Fruit fly (Drosophila melanogaster) whole organism, embryonic: ENCODE data around the gene CG9733.

Experiments
- CG11504 ChIP-seq: fragments of 200-800 bp; sonication (Bioruptor generic); optimal IDR thresholded peaks from 3 replicates; lab custom pipeline; 2019; ENCODE audit warnings: missing biosample characterization, mild to moderate bottlenecking, missing genetic modification characterization, moderate library complexity
- CG12769 ChIP-seq: fragments of 200-800 bp; sonication (Bioruptor generic); optimal IDR thresholded peaks from 2 replicates; lab custom pipeline; 2019; ENCODE audit warnings: missing biosample characterization, mild to moderate bottlenecking, missing genetic modification characterization, moderate library complexity
- CG13287 ChIP-seq: fragments of 200-800 bp; sonication (Bioruptor generic); IDR thresholded peaks from 2 replicates; pipeline ENCODE4 v1.3.6; 2022; ENCODE audit warnings: missing biosample characterization, missing genetic modification characterization; ENCODE audit not compliant: partially characterized antibody
- CG15601 ChIP-seq: fragments of 200-800 bp; sonication (Bioruptor generic); optimal IDR thresholded peaks from 3 replicates; lab custom pipeline; 2019; ENCODE audit warnings: missing biosample characterization, mild to moderate bottlenecking, missing genetic modification characterization, moderate library complexity
- CG18599 ChIP-seq: fragments of 200-800 bp; sonication (Bioruptor generic); optimal IDR thresholded peaks from 3 replicates; lab custom pipeline; 2017; ENCODE audit warnings: missing biosample characterization, missing genetic modification characterization, mild to moderate bottlenecking, moderate library complexity, missing genetic modification reagents
- CG2129 ChIP-seq: fragments of 200-800 bp; sonication (Bioruptor generic); IDR thresholded peaks from 2 replicates; pipeline ENCODE4 v1.3.6; 2022; ENCODE audit warnings: missing biosample characterization, missing genetic modification characterization; ENCODE audit not compliant: partially characterized antibody
- CG2678 ChIP-seq: fragments of 200-800 bp; sonication (Bioruptor generic); optimal IDR thresholded peaks from 3 replicates; lab custom pipeline; 2019; ENCODE audit warnings: missing biosample characterization, mild to moderate bottlenecking, missing genetic modification characterization, moderate library complexity
- CG2875 ChIP-seq: fragments of 200-800 bp; sonication (Bioruptor generic); optimal IDR thresholded peaks from 2 replicates; lab custom pipeline; 2017; ENCODE audit warnings: missing biosample characterization, mild to moderate bottlenecking, missing genetic modification characterization, missing genetic modification reagents
- CG30431 ChIP-seq: fragments of 200-800 bp; sonication (Bioruptor generic); optimal IDR thresholded peaks from 2 replicates; lab custom pipeline; 2017; ENCODE audit warnings: missing biosample characterization, missing genetic modification characterization
- CG34376 ChIP-seq: fragments of 200-800 bp; sonication (Bioruptor generic); optimal IDR thresholded peaks from 2 replicates; lab custom pipeline; 2018; ENCODE audit warnings: missing biosample characterization, mild to moderate bottlenecking, missing genetic modification characterization
- CG34422 ChIP-seq: fragments of 200-800 bp; sonication (Bioruptor generic); IDR thresholded peaks from 3 replicates; pipeline ENCODE4 v1.3.6; 2022; ENCODE audit warnings: missing biosample characterization, missing genetic modification characterization
- CG3847 ChIP-seq: fragments of 200-800 bp; sonication (Bioruptor generic); IDR thresholded peaks from 2 replicates; pipeline ENCODE4 v1.3.6; 2022; ENCODE audit warnings: missing biosample characterization, missing genetic modification characterization
- CG3995 ChIP-seq: fragments of 200-800 bp; sonication (Bioruptor generic); optimal IDR thresholded peaks from 3 replicates; lab custom pipeline; 2016; ENCODE audit warnings: missing biosample characterization, missing genetic modification characterization
- CG4404 ChIP-seq: fragments of 200-800 bp; sonication (Bioruptor generic); IDR thresholded peaks from 2 replicates; pipeline ENCODE4 v1.3.6; 2022; ENCODE audit warnings: missing biosample characterization, missing genetic modification characterization
- CG6854 ChIP-seq: fragments of 200-800 bp; sonication (Bioruptor generic); optimal IDR thresholded peaks from 3 replicates; lab custom pipeline; 2017; ENCODE audit warnings: missing biosample characterization, mild to moderate bottlenecking, missing genetic modification characterization
- CG7928 ChIP-seq: fragments of 200-800 bp; sonication (Bioruptor generic); optimal IDR thresholded peaks from 2 replicates; lab custom pipeline; 2017; ENCODE audit warnings: missing biosample characterization, mild to moderate bottlenecking, missing genetic modification characterization
- CG8089 ChIP-seq: fragments of 200-800 bp; sonication (Bioruptor generic); optimal IDR thresholded peaks from 3 replicates; lab custom pipeline; 2016; ENCODE audit warnings: missing biosample characterization, missing genetic modification characterization
- CkIIα-i1 ChIP-seq: fragments of 200-800 bp; sonication (Bioruptor generic); IDR thresholded peaks from 2 replicates; pipeline ENCODE4 v1.3.6; 2022; ENCODE audit warnings: missing biosample characterization, missing genetic modification characterization
- Deaf1 ChIP-seq: fragments of 200-800 bp; optimal IDR thresholded peaks from 3 replicates; lab custom pipeline; 2019; ENCODE audit warnings: missing biosample characterization, mild to moderate bottlenecking, missing genetic modification characterization, moderate library complexity
- Dip3 ChIP-seq: fragments of 200-800 bp; sonication (Bioruptor generic); optimal IDR thresholded peaks from 3 replicates; lab custom pipeline; 2016; ENCODE audit warnings: missing biosample characterization, missing genetic modification characterization
- Doc2 ChIP-seq: fragments of 200-800 bp; sonication (Bioruptor generic); IDR thresholded peaks from 2 replicates; pipeline ENCODE4 v1.3.6; 2022; ENCODE audit warnings: missing biosample characterization, missing genetic modification characterization
- HLH54F ChIP-seq: fragments of 200-800 bp; sonication (Bioruptor generic); optimal IDR thresholded peaks from 3 replicates; lab custom pipeline; 2016; ENCODE audit warnings: missing biosample characterization, missing genetic modification characterization
- Hr39 ChIP-seq: fragments of >200 bp; optimal IDR thresholded peaks from 2 replicates; lab custom pipeline; 2017
- Vsx1 ChIP-seq: fragments of 200-800 bp; sonication (Bioruptor generic); optimal IDR thresholded peaks from 2 replicates; lab custom pipeline; 2017; ENCODE audit warnings: missing biosample characterization, mild to moderate bottlenecking, missing genetic modification characterization, missing genetic modification reagents
- ab ChIP-seq: fragments of 200-800 bp; sonication (Bioruptor generic); optimal IDR thresholded peaks from 2 replicates; lab custom pipeline; 2016; ENCODE audit warnings: missing biosample characterization, missing genetic modification characterization
- ato ChIP-seq: fragments of 200-800 bp; sonication (Bioruptor generic); IDR thresholded peaks from 2 replicates; pipeline ENCODE4 v1.3.6; 2022; ENCODE audit warnings: missing biosample characterization, missing genetic modification characterization; ENCODE audit not compliant: partially characterized antibody
- bowl ChIP-seq: fragments of 200-800 bp; sonication (Bioruptor generic); IDR thresholded peaks from 2 replicates; pipeline ENCODE4 v1.3.6; 2022; ENCODE audit warnings: missing biosample characterization, missing genetic modification characterization
- corto ChIP-seq: fragments of 200-800 bp; sonication (Bioruptor generic); optimal IDR thresholded peaks from 2 replicates; lab custom pipeline; 2016; ENCODE audit warnings: missing biosample characterization, mild to moderate bottlenecking, missing genetic modification characterization, moderate library complexity
- dan ChIP-seq: fragments of 200-800 bp; sonication (Bioruptor generic); IDR thresholded peaks from 2 replicates; pipeline ENCODE4 v1.3.6; 2022; ENCODE audit warnings: missing biosample characterization, missing genetic modification characterization
- dimm ChIP-seq: fragments of 200-800 bp; sonication (Bioruptor generic); IDR thresholded peaks from 2 replicates; pipeline ENCODE4 v1.3.6; 2022; ENCODE audit warnings: missing biosample characterization, missing genetic modification characterization
- en ChIP-seq: fragments of 200-800 bp; sonication (Bioruptor generic); optimal IDR thresholded peaks from 2 replicates; lab custom pipeline; 2016; ENCODE audit warnings: missing biosample characterization, missing genetic modification characterization
- eyg ChIP-seq: fragments of 200-800 bp; sonication (Bioruptor generic); optimal IDR thresholded peaks from 3 replicates; lab custom pipeline; 2016; ENCODE audit warnings: missing biosample characterization, missing genetic modification characterization
- fd64A ChIP-seq: fragments of 200-800 bp; sonication (Bioruptor generic); optimal IDR thresholded peaks from 3 replicates; lab custom pipeline; 2018; ENCODE audit warnings: missing biosample characterization, mild to moderate bottlenecking, missing genetic modification characterization
- fu2 ChIP-seq: fragments of 200-800 bp; sonication (Bioruptor generic); optimal IDR thresholded peaks from 2 replicates; lab custom pipeline; 2016; ENCODE audit warnings: missing biosample characterization, missing genetic modification characterization
- gem ChIP-seq: fragments of 200-800 bp; sonication (Bioruptor generic); optimal IDR thresholded peaks from 2 replicates; lab custom pipeline; 2019; ENCODE audit warnings: missing biosample characterization, mild to moderate bottlenecking, missing genetic modification characterization, moderate library complexity
- gsb ChIP-seq: fragments of 200-800 bp; sonication (Bioruptor generic); IDR thresholded peaks from 2 replicates; pipeline ENCODE4 v1.3.6; 2022; ENCODE audit warnings: missing biosample characterization, missing genetic modification characterization
- hth ChIP-seq: fragments of >200 bp; optimal IDR thresholded peaks from 2 replicates; lab custom pipeline; 2017; ENCODE audit warnings: inconsistent platforms
- insv ChIP-seq, 2 experiments: fragments of 200-800 bp; sonication (Bioruptor generic); optimal IDR thresholded peaks; 3 replicates each; lab custom pipeline; 2016 to 2018; ENCODE audit warnings: missing biosample characterization in 2 of 2, missing genetic modification characterization in 2 of 2
- lab ChIP-seq: fragments of 200-800 bp; sonication (Bioruptor generic); optimal IDR thresholded peaks from 3 replicates; lab custom pipeline; 2017; ENCODE audit warnings: missing biosample characterization, missing genetic modification characterization, mild to moderate bottlenecking, moderate library complexity, missing genetic modification reagents
- lov ChIP-seq, 2 experiments: fragments of 200-800 bp in 1 of 2; fragments of >200 bp in 1 of 2; sonication (Bioruptor generic) in 1 of 2; IDR thresholded peaks in 1 of 2; optimal IDR thresholded peaks in 1 of 2; 2 replicates in 1 of 2; 3 replicates in 1 of 2; pipeline versions ENCODE4 v1.3.6 to Lab custom; 2017 to 2022; ENCODE audit warnings: missing biosample characterization in 1 of 2, missing genetic modification characterization in 1 of 2
- mld ChIP-seq: fragments of 200-800 bp; sonication (Bioruptor generic); IDR thresholded peaks from 3 replicates; pipeline ENCODE4 v1.3.6; 2022; ENCODE audit warnings: missing biosample characterization, missing genetic modification characterization; ENCODE audit not compliant: partially characterized antibody
- oc ChIP-seq: fragments of 200-800 bp; sonication (Bioruptor generic); optimal IDR thresholded peaks from 2 replicates; lab custom pipeline; 2018; ENCODE audit warnings: missing biosample characterization, mild to moderate bottlenecking, missing genetic modification characterization, moderate library complexity
- org-1 ChIP-seq: fragments of 200-800 bp; sonication (Bioruptor generic); optimal IDR thresholded peaks from 2 replicates; lab custom pipeline; 2017; ENCODE audit warnings: missing biosample characterization, missing genetic modification characterization
- pros ChIP-seq: fragments of 200-800 bp; sonication (Bioruptor generic); optimal IDR thresholded peaks from 3 replicates; lab custom pipeline; 2019; ENCODE audit warnings: missing biosample characterization, mild to moderate bottlenecking, missing genetic modification characterization, moderate library complexity
- repo ChIP-seq: fragments of 200-800 bp; sonication (Bioruptor generic); optimal IDR thresholded peaks from 2 replicates; lab custom pipeline; 2016; ENCODE audit warnings: missing biosample characterization, missing genetic modification characterization
- sc ChIP-seq, 3 experiments: fragments of >200 bp in 2 of 3; fragments of 200-800 bp in 1 of 3; sonication (Bioruptor generic) in 1 of 3; optimal IDR thresholded peaks; 2 replicates in 2 of 3; 3 replicates in 1 of 3; lab custom pipeline; 2017; ENCODE audit warnings: mild to moderate bottlenecking in 1 of 3, missing biosample characterization in 1 of 3, missing genetic modification characterization in 1 of 3, missing genetic modification reagents in 1 of 3
- schlank ChIP-seq: fragments of 200-800 bp; sonication (Bioruptor generic); optimal IDR thresholded peaks from 2 replicates; lab custom pipeline; 2018; ENCODE audit warnings: missing biosample characterization, mild to moderate bottlenecking, missing genetic modification characterization
- sqz ChIP-seq: fragments of 200-800 bp; sonication (Bioruptor generic); optimal IDR thresholded peaks from 3 replicates; lab custom pipeline; 2018; ENCODE audit warnings: missing biosample characterization, mild to moderate bottlenecking, missing genetic modification characterization
- tap ChIP-seq: fragments of 200-800 bp; optimal IDR thresholded peaks from 3 replicates; lab custom pipeline; 2019; ENCODE audit warnings: missing biosample characterization, mild to moderate bottlenecking, missing genetic modification characterization, moderate library complexity
- twi ChIP-seq: fragments of 200-800 bp; optimal IDR thresholded peaks from 2 replicates; lab custom pipeline; 2019; ENCODE audit warnings: missing biosample characterization, mild to moderate bottlenecking, missing genetic modification characterization, moderate library complexity
- yki ChIP-seq: fragments of >200 bp; optimal IDR thresholded peaks from 3 replicates; lab custom pipeline; 2018

Gene CG9733

dm6 chr3R:30263708-30264107, 17.2 kb upstream of the CG9733 start (continued):
- TF ChIP-seq CG34376 (no peak), eyg (GFP tag; lab: Kevin White, UChicago) (no peak), CG3847 (0 out of 2 replicates have a peak, but pooled peaks have one; percentile 12), repo (GFP tag; lab: Kevin White, UChicago) (no peak), CG34422 (peak; percentile 47; the same call in 2 of the 3 replicates), Deaf1 (tag; lab: Kevin White, UChicago) (no peak), gsb (GFP tag; lab: Robert Waterston, UW) (no peak), lov (optimal IDR thresholded peaks at IDR 0.05; lab: Kevin White, UChicago) (no peak), lov (GFP tag; IDR thresholded peaks at IDR 0.05; lab: Robert Waterston, UW) (0 out of 3 replicates have a peak, but pooled peaks have one; percentile 22), en (no peak), dan (no peak), twi (peak; percentile 16), sc (optimal IDR thresholded peaks at IDR 0.05; lab: Kevin White, UChicago) (no peak), sc (GFP tag; optimal IDR thresholded peaks at IDR 0.05; lab: Kevin White, UChicago) (peak; percentile 23), CG30431 (GFP tag; lab: Kevin White, UChicago) (peak; percentile 26), bowl (GFP tag; lab: Robert Waterston, UW) (no peak), lab (GFP tag; lab: Kevin White, UChicago) (no peak), CG3995 (GFP tag; lab: Kevin White, UChicago) (no peak), hth (no peak), Vsx1 (no peak), ab (no peak), CG6854 (GFP tag; lab: Kevin White, UChicago) (no peak), Doc2 (GFP tag; lab: Robert Waterston, UW) (no peak), fu2 (GFP tag; lab: Kevin White, UChicago) (no peak), Dip3 (GFP tag; lab: Kevin White, UChicago) (no peak), CG7928 (no peak), ato (GFP tag; lab: Robert Waterston, UW) (no peak), CG15601 (tag; lab: Kevin White, UChicago) (peak; percentile 6), pros (GFP tag; lab: Kevin White, UChicago) (no peak), schlank (tag; lab: Kevin White, UChicago) (no peak), CG11504 (peak; percentile 50), oc (peak; percentile 76), CG12769 (tag; lab: Kevin White, UChicago) (no peak), yki (lab: Kevin White, UChicago) (no peak), mld (GFP tag; lab: Robert Waterston, UW) (no peak), CG8089 (GFP tag; lab: Kevin White, UChicago) (no peak), insv (GFP tag; optimal IDR thresholded peaks at IDR 0.05; lab: Kevin White, UChicago) (no peak), gem (tag; lab: Kevin White, UChicago) (peak; percentile 71), fd64A (GFP tag; lab: Kevin White, UChicago) (no peak), CG2129 (GFP tag; lab: Robert Waterston, UW) (no peak), CG2875 (GFP tag; lab: Kevin White, UChicago) (peak; percentile 20), HLH54F (GFP tag; lab: Kevin White, UChicago) (no peak), sqz (GFP tag; lab: Kevin White, UChicago) (no peak), dimm (GFP tag; lab: Robert Waterston, UW) (no peak), corto (GFP tag; lab: Kevin White, UChicago) (peak; percentile 10), CG13287 (GFP tag; lab: Robert Waterston, UW) (no peak), CG18599 (GFP tag; lab: Kevin White, UChicago) (no peak), org-1 (no peak), CG4404 (GFP tag; lab: Robert Waterston, UW) (peak; percentile 57), CkIIα-i1 (no peak), Hr39 (no peak), tap (tag; lab: Kevin White, UChicago) (no peak), CG2678 (tag; lab: Kevin White, UChicago) (peak; percentile 14)
